1 fruit fly cellular context compared by ENCODE assay signal in the genomic region with DNA sequence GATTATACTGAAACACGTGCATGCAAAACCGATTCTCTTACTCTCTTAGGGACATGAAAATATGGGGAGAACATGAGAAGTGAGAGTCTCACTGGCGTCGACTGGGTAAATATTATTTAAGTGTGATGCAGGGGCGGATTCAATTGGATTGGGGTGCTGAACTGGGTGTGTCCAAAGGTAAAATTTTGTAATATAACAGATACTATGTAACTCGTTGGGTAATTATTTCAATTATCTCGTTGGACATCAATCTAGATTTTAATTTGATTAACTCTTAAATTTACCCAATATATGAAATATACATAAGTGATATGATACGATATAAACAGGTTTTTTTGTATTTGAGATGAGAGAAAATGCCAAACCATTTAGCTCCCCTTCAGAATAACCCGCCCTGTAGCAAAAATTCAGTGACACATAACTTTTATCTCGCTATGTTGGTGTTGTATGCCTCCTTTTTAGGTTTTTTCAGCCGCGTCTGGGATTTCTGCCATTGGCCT.
TF ChIP-seq lines count a peak whose summit lies in the region.

No protein-coding gene starts in this region.

TF ChIP-seq in whole organism, embryonic, 481 proteins besides CTCF, POLR2A, EP300 and RAD21 (continued from another document and continues in another):
- TF ChIP-seq CG14710 (tag; optimal IDR thresholded peaks at IDR 0.05; lab: Kevin White, UChicago): peak; percentile 83
- TF ChIP-seq Optix (GFP tag; IDR thresholded peaks at IDR 0.05; lab: Robert Waterston, UW): peak; percentile 54; the same call in 1 of the 3 replicates
- TF ChIP-seq CG2202 (tag; optimal IDR thresholded peaks at IDR 0.05; lab: Kevin White, UChicago): peak; percentile 60
- peak; percentile 95 for TF ChIP-seq CG12659 (GFP tag; optimal IDR thresholded peaks at IDR 0.05; lab: Kevin White, UChicago)
- TF ChIP-seq CG13424 (tag; optimal IDR thresholded peaks at IDR 0.05; lab: Kevin White, UChicago): peak; percentile 90
- peak; percentile 71 for TF ChIP-seq CG8388 (GFP tag; optimal IDR thresholded peaks at IDR 0.05; lab: Kevin White, UChicago)
- no peak for TF ChIP-seq br (optimal IDR thresholded peaks at IDR 0.05; lab: Kevin White, UChicago)
- peak; percentile 81 for TF ChIP-seq ken (GFP tag; IDR thresholded peaks at IDR 0.05; lab: Robert Waterston, UW)
- peak; percentile 74 for TF ChIP-seq Nf-YC (tag; optimal IDR thresholded peaks at IDR 0.05; lab: Kevin White, UChicago)
- peak; percentile 90 for TF ChIP-seq CG4820 (GFP tag; optimal IDR thresholded peaks at IDR 0.05; lab: Kevin White, UChicago)
- no peak for TF ChIP-seq stwl (tag; optimal IDR thresholded peaks at IDR 0.05; lab: Kevin White, UChicago)
- peak; percentile 38 for TF ChIP-seq TFAM (GFP tag; optimal IDR thresholded peaks at IDR 0.05; lab: Kevin White, UChicago)
- peak; percentile 73 for TF ChIP-seq CG3065 (GFP tag; optimal IDR thresholded peaks at IDR 0.05; lab: Kevin White, UChicago)
- TF ChIP-seq fru (optimal IDR thresholded peaks at IDR 0.05; lab: Kevin White, UChicago): no peak
- peak; percentile 78 for TF ChIP-seq Hey (tag; optimal IDR thresholded peaks at IDR 0.05; lab: Kevin White, UChicago)
- peak; percentile 91 for TF ChIP-seq CG17612 (GFP tag; IDR thresholded peaks at IDR 0.05; lab: Robert Waterston, UW)
- peak; percentile 89 for TF ChIP-seq mirr (GFP tag; optimal IDR thresholded peaks at IDR 0.05; lab: Kevin White, UChicago)
- TF ChIP-seq Pdp1 (GFP tag; optimal IDR thresholded peaks at IDR 0.05; lab: Kevin White, UChicago): peak; percentile 94 to 95
- peak; percentile 96 for TF ChIP-seq ind (GFP tag; optimal IDR thresholded peaks at IDR 0.05; lab: Kevin White, UChicago)
- TF ChIP-seq sc (optimal IDR thresholded peaks at IDR 0.05; lab: Kevin White, UChicago): no peak
- TF ChIP-seq sc (GFP tag; optimal IDR thresholded peaks at IDR 0.05; lab: Kevin White, UChicago): peak; percentile 49
- no peak for TF ChIP-seq pita (GFP tag; optimal IDR thresholded peaks at IDR 0.05; lab: Kevin White, UChicago)
- TF ChIP-seq CG1792 (GFP tag; optimal IDR thresholded peaks at IDR 0.05; lab: Kevin White, UChicago): peak; percentile 89
- TF ChIP-seq CG18262 (tag; optimal IDR thresholded peaks at IDR 0.05; lab: Kevin White, UChicago): peak; percentile 85
- peak; percentile 93 for TF ChIP-seq CG16815 (GFP tag; optimal IDR thresholded peaks at IDR 0.05; lab: Kevin White, UChicago)
- peak; percentile 92 for TF ChIP-seq klu (GFP tag; IDR thresholded peaks at IDR 0.05; lab: Robert Waterston, UW)
- peak; percentile 94 for TF ChIP-seq CG6689 (GFP tag; IDR thresholded peaks at IDR 0.05; lab: Robert Waterston, UW)
- TF ChIP-seq CG7928 (GFP tag; optimal IDR thresholded peaks at IDR 0.05; lab: Kevin White, UChicago): peak; percentile 74
- peak; percentile 95 for TF ChIP-seq CoRest (tag; optimal IDR thresholded peaks at IDR 0.05; lab: Kevin White, UChicago)
- TF ChIP-seq zf30C (GFP tag; optimal IDR thresholded peaks at IDR 0.05; lab: Kevin White, UChicago): no peak
- peak; percentile 88 for TF ChIP-seq CG10979 (tag; optimal IDR thresholded peaks at IDR 0.05; lab: Kevin White, UChicago)
- TF ChIP-seq ftz-f1 (GFP tag; optimal IDR thresholded peaks at IDR 0.05; lab: Kevin White, UChicago): peak; percentile 60
- peak; percentile 71 for TF ChIP-seq onecut (GFP tag; IDR thresholded peaks at IDR 0.05; lab: Robert Waterston, UW)
- peak; percentile 89 for TF ChIP-seq CG8924 (tag; optimal IDR thresholded peaks at IDR 0.05; lab: Kevin White, UChicago)
- peak; percentile 88 for TF ChIP-seq wdn (GFP tag; IDR thresholded peaks at IDR 0.05; lab: Robert Waterston, UW)
- TF ChIP-seq run (tag; optimal IDR thresholded peaks at IDR 0.05; lab: Kevin White, UChicago): peak; percentile 73
- peak; percentile 94 for TF ChIP-seq CG9727 (GFP tag; optimal IDR thresholded peaks at IDR 0.05; lab: Kevin White, UChicago)
- peak; percentile 88 for TF ChIP-seq GATAe (GFP tag; conservative IDR thresholded peaks at IDR 0.05; lab: Robert Waterston, UW)
- TF ChIP-seq ham (GFP tag; IDR thresholded peaks at IDR 0.05; lab: Robert Waterston, UW): peak; percentile 79; the same call in 1 of the 2 replicates
- TF ChIP-seq CG12104 (GFP tag; optimal IDR thresholded peaks at IDR 0.05; lab: Kevin White, UChicago): peak; percentile 92
- TF ChIP-seq prd (optimal IDR thresholded peaks at IDR 0.05; lab: Kevin White, UChicago): no peak
- peak; percentile 96 for TF ChIP-seq prd (GFP tag; IDR thresholded peaks at IDR 0.05; lab: Robert Waterston, UW)
- peak; percentile 93 for TF ChIP-seq CG11695 (GFP tag; IDR thresholded peaks at IDR 0.05; lab: Robert Waterston, UW)
- peak; percentile 82 for TF ChIP-seq CG12942 (GFP tag; optimal IDR thresholded peaks at IDR 0.05; lab: Kevin White, UChicago)
- peak; percentile 94 for TF ChIP-seq CHES-1-like (GFP tag; optimal IDR thresholded peaks at IDR 0.05; lab: Kevin White, UChicago)
- peak; percentile 39; the same call in 1 of the 2 replicates for TF ChIP-seq unc-4 (GFP tag; IDR thresholded peaks at IDR 0.05; lab: Robert Waterston, UW; ENCODE audit: partially characterized antibody)
- TF ChIP-seq CG34224 (GFP tag; IDR thresholded peaks at IDR 0.05; lab: Robert Waterston, UW; ENCODE audit: partially characterized antibody): peak; percentile 52; the same call in 1 of the 3 replicates
- peak; percentile 31 for TF ChIP-seq BEAF-32 (GFP tag; optimal IDR thresholded peaks at IDR 0.05; lab: Kevin White, UChicago)
- TF ChIP-seq ewg (GFP tag; optimal IDR thresholded peaks at IDR 0.05; lab: Kevin White, UChicago): peak; percentile 75
- peak; percentile 98 for TF ChIP-seq CG18599 (GFP tag; optimal IDR thresholded peaks at IDR 0.05; lab: Kevin White, UChicago)
- TF ChIP-seq jing (GFP tag; optimal IDR thresholded peaks at IDR 0.05; lab: Kevin White, UChicago): peak; percentile 80
- TF ChIP-seq Chrac-16 (GFP tag; optimal IDR thresholded peaks at IDR 0.05; lab: Kevin White, UChicago): peak; percentile 93
- peak; percentile 86; the same call in 2 of the 3 replicates for TF ChIP-seq ci (GFP tag; IDR thresholded peaks at IDR 0.05; lab: Robert Waterston, UW)
- peak; percentile 91 for TF ChIP-seq esg (GFP tag; conservative IDR thresholded peaks at IDR 0.05; lab: Robert Waterston, UW)
- TF ChIP-seq seq (GFP tag; IDR thresholded peaks at IDR 0.05; lab: Robert Waterston, UW): peak; percentile 91
- TF ChIP-seq tap (tag; optimal IDR thresholded peaks at IDR 0.05; lab: Kevin White, UChicago): peak; percentile 56
- peak; percentile 92 for TF ChIP-seq sug (tag; optimal IDR thresholded peaks at IDR 0.05; lab: Kevin White, UChicago)
- peak; percentile 83 for TF ChIP-seq CG12219 (GFP tag; optimal IDR thresholded peaks at IDR 0.05; lab: Kevin White, UChicago)
- peak; percentile 88 for TF ChIP-seq CG8944 (GFP tag; optimal IDR thresholded peaks at IDR 0.05; lab: Kevin White, UChicago)
- peak; percentile 21 for TF ChIP-seq CG14965 (GFP tag; optimal IDR thresholded peaks at IDR 0.05; lab: Kevin White, UChicago; ENCODE audit: borderline replicate concordance)
- TF ChIP-seq CG2889 (GFP tag; IDR thresholded peaks at IDR 0.05; lab: Robert Waterston, UW): peak; percentile 85
- peak; percentile 13 for TF ChIP-seq ac (GFP tag; optimal IDR thresholded peaks at IDR 0.05; lab: Kevin White, UChicago)
- peak; percentile 81 for TF ChIP-seq HmgD (GFP tag; optimal IDR thresholded peaks at IDR 0.05; lab: Kevin White, UChicago)
- TF ChIP-seq dati (GFP tag; IDR thresholded peaks at IDR 0.05; lab: Robert Waterston, UW): peak; percentile 34; the same call in 1 of the 2 replicates
- TF ChIP-seq en (GFP tag; optimal IDR thresholded peaks at IDR 0.05; lab: Kevin White, UChicago): peak; percentile 67
- peak; percentile 84 for TF ChIP-seq CG18011 (GFP tag; optimal IDR thresholded peaks at IDR 0.05; lab: Kevin White, UChicago)
- TF ChIP-seq cwo (GFP tag; optimal IDR thresholded peaks at IDR 0.05; lab: Kevin White, UChicago): peak; percentile 97
- TF ChIP-seq CG2678 (tag; optimal IDR thresholded peaks at IDR 0.05; lab: Kevin White, UChicago): peak; percentile 98
- no peak for TF ChIP-seq D (optimal IDR thresholded peaks at IDR 0.05; lab: Kevin White, UChicago)
- TF ChIP-seq D (GFP tag; optimal IDR thresholded peaks at IDR 0.05; lab: Kevin White, UChicago): peak; percentile 84
- peak; percentile 89 for TF ChIP-seq Camta (GFP tag; optimal IDR thresholded peaks at IDR 0.05; lab: Kevin White, UChicago)
- TF ChIP-seq gro (GFP tag; optimal IDR thresholded peaks at IDR 0.05; lab: Kevin White, UChicago): peak; percentile 94
- TF ChIP-seq Lhr (GFP tag; optimal IDR thresholded peaks at IDR 0.05; lab: Kevin White, UChicago): peak; percentile 37
- peak; percentile 97 for TF ChIP-seq CG13624 (GFP tag; optimal IDR thresholded peaks at IDR 0.05; lab: Kevin White, UChicago)
- TF ChIP-seq fd96Cb (tag; optimal IDR thresholded peaks at IDR 0.05; lab: Kevin White, UChicago): peak; percentile 91
- TF ChIP-seq CG4328 (GFP tag; optimal IDR thresholded peaks at IDR 0.05; lab: Kevin White, UChicago): peak; percentile 89
- peak; percentile 81 for TF ChIP-seq NC2α (GFP tag; optimal IDR thresholded peaks at IDR 0.05; lab: Kevin White, UChicago)
- TF ChIP-seq exex (tag; optimal IDR thresholded peaks at IDR 0.05; lab: Kevin White, UChicago): peak; percentile 88
- peak; percentile 90 for TF ChIP-seq H2.0 (GFP tag; IDR thresholded peaks at IDR 0.05; lab: Robert Waterston, UW)
- TF ChIP-seq Sry-β (GFP tag; optimal IDR thresholded peaks at IDR 0.05; lab: Kevin White, UChicago): peak; percentile 15
- peak; percentile 68 for TF ChIP-seq ap (GFP tag; IDR thresholded peaks at IDR 0.05; lab: Robert Waterston, UW)
- TF ChIP-seq CG6254 (GFP tag; optimal IDR thresholded peaks at IDR 0.05; lab: Kevin White, UChicago): peak; percentile 74
- peak; percentile 99 for TF ChIP-seq CG2120 (GFP tag; optimal IDR thresholded peaks at IDR 0.05; lab: Kevin White, UChicago)
- TF ChIP-seq NFAT (GFP tag; IDR thresholded peaks at IDR 0.05; lab: Robert Waterston, UW): peak; percentile 98
- TF ChIP-seq Xrp1 (GFP tag; IDR thresholded peaks at IDR 0.05; lab: Robert Waterston, UW): peak; percentile 94
- TF ChIP-seq CG11696 (GFP tag; IDR thresholded peaks at IDR 0.05; lab: Robert Waterston, UW): peak; percentile 74
- TF ChIP-seq CG7745 (tag; optimal IDR thresholded peaks at IDR 0.05; lab: Kevin White, UChicago): no peak
- TF ChIP-seq Taf1 (GFP tag; IDR thresholded peaks at IDR 0.05; lab: Robert Waterston, UW): peak; percentile 96
- TF ChIP-seq wek (GFP tag; optimal IDR thresholded peaks at IDR 0.05; lab: Kevin White, UChicago): peak; percentile 60
- TF ChIP-seq Ssrp (tag; optimal IDR thresholded peaks at IDR 0.05; lab: Kevin White, UChicago): peak; percentile 84
- peak; percentile 81 for TF ChIP-seq CG12071 (GFP tag; optimal IDR thresholded peaks at IDR 0.05; lab: Kevin White, UChicago)
- TF ChIP-seq vnd (GFP tag; IDR thresholded peaks at IDR 0.05; lab: Robert Waterston, UW; ENCODE audit: partially characterized antibody): no peak
- peak; percentile 83 for TF ChIP-seq Atf-2 (GFP tag; optimal IDR thresholded peaks at IDR 0.05; lab: Kevin White, UChicago)
- TF ChIP-seq ranshi (GFP tag; IDR thresholded peaks at IDR 0.05; lab: Robert Waterston, UW): peak; percentile 91; the same call in 1 of the 2 replicates
- peak in 1 of 2 experiments; percentile 80 for TF ChIP-seq eve (GFP tag; optimal IDR thresholded peaks at IDR 0.05; lab: Kevin White, UChicago)
- peak; percentile 99 for TF ChIP-seq sens (GFP tag; lab: Kevin White, UChicago)
- peak; percentile 88 for TF ChIP-seq Sox100B (GFP tag; optimal IDR thresholded peaks at IDR 0.05; lab: Kevin White, UChicago)
- peak; percentile 92 for TF ChIP-seq crc (GFP tag; optimal IDR thresholded peaks at IDR 0.05; lab: Kevin White, UChicago)
- no peak for TF ChIP-seq Stat92E (GFP tag; optimal IDR thresholded peaks at IDR 0.05; lab: Kevin White, UChicago)
- TF ChIP-seq Kr (GFP tag; optimal IDR thresholded peaks at IDR 0.05; lab: Kevin White, UChicago): no peak
- peak; percentile 82 for TF ChIP-seq Awh (GFP tag; IDR thresholded peaks at IDR 0.05; lab: Robert Waterston, UW)
- TF ChIP-seq pros (GFP tag; optimal IDR thresholded peaks at IDR 0.05; lab: Kevin White, UChicago): peak; percentile 54
- peak; percentile 64; the same call in 1 of the 2 replicates for TF ChIP-seq sim (GFP tag; IDR thresholded peaks at IDR 0.05; lab: Robert Waterston, UW)
- peak; percentile 81 for TF ChIP-seq CG33213 (GFP tag; optimal IDR thresholded peaks at IDR 0.05; lab: Kevin White, UChicago)
- peak; percentile 91 for TF ChIP-seq CrebB (tag; optimal IDR thresholded peaks at IDR 0.05; lab: Kevin White, UChicago)
- peak; percentile 87 for TF ChIP-seq MBD-R2 (GFP tag; IDR thresholded peaks at IDR 0.05; lab: Robert Waterston, UW)
- TF ChIP-seq chinmo (GFP tag; IDR thresholded peaks at IDR 0.05; lab: Robert Waterston, UW; ENCODE audit: partially characterized antibody): 0 out of 4 replicates have a peak, but pooled peaks have one; percentile 38
- peak; percentile 78 for TF ChIP-seq slou (GFP tag; optimal IDR thresholded peaks at IDR 0.05; lab: Kevin White, UChicago)
- TF ChIP-seq CG8281 (tag; optimal IDR thresholded peaks at IDR 0.05; lab: Kevin White, UChicago): peak; percentile 76
- peak; percentile 75 for TF ChIP-seq dm (GFP tag; optimal IDR thresholded peaks at IDR 0.05; lab: Kevin White, UChicago)
- TF ChIP-seq CG17359 (tag; optimal IDR thresholded peaks at IDR 0.05; lab: Kevin White, UChicago): peak; percentile 89
- peak; percentile 69 for TF ChIP-seq CG2875 (GFP tag; optimal IDR thresholded peaks at IDR 0.05; lab: Kevin White, UChicago)
- peak; percentile 37 for TF ChIP-seq HLHmδ (GFP tag; optimal IDR thresholded peaks at IDR 0.05; lab: Kevin White, UChicago)
- TF ChIP-seq CG3163 (GFP tag; optimal IDR thresholded peaks at IDR 0.05; lab: Kevin White, UChicago): peak; percentile 88
- peak; percentile 66 for TF ChIP-seq Spps (tag; optimal IDR thresholded peaks at IDR 0.05; lab: Kevin White, UChicago)
- peak; percentile 91 for TF ChIP-seq Bteb2 (GFP tag; optimal IDR thresholded peaks at IDR 0.05; lab: Kevin White, UChicago)
- peak; percentile 84 for TF ChIP-seq croc (GFP tag; conservative IDR thresholded peaks at IDR 0.05; lab: Robert Waterston, UW)
- TF ChIP-seq lilli (GFP tag; optimal IDR thresholded peaks at IDR 0.05; lab: Kevin White, UChicago): peak; percentile 98
- peak; percentile 63 for TF ChIP-seq kni (GFP tag; optimal IDR thresholded peaks at IDR 0.05; lab: Kevin White, UChicago)
- peak; percentile 94 for TF ChIP-seq Ada2b (GFP tag; IDR thresholded peaks at IDR 0.05; lab: Robert Waterston, UW)
- no peak; the same call in 1 of the 2 replicates for TF ChIP-seq crol (GFP tag; IDR thresholded peaks at IDR 0.05; lab: Robert Waterston, UW)
- TF ChIP-seq schlank (tag; optimal IDR thresholded peaks at IDR 0.05; lab: Kevin White, UChicago): peak; percentile 93
- TF ChIP-seq luna (GFP tag; optimal IDR thresholded peaks at IDR 0.05; lab: Kevin White, UChicago): peak; percentile 92
- no peak for TF ChIP-seq CG1832 (GFP tag; optimal IDR thresholded peaks at IDR 0.05; lab: Kevin White, UChicago)
